Worm (Caenorhabditis elegans) whole organism, late embryonic: ENCODE data around the gene str-262.

Experiments used
- dve-1 ChIP-seq: sonication (generic microtip); optimal IDR thresholded peaks from 2 replicates; lab custom pipeline; 2017; ENCODE audit warnings: antibody characterized with exemption, mild to moderate bottlenecking, missing genetic modification characterization, missing compliant biosample characterization
- fkh-10 ChIP-seq: fragments of 150-350 bp; optimal IDR thresholded peaks from 2 replicates; lab custom pipeline; 2014; ENCODE audit warnings: missing biosample characterization, missing genetic modification reagents, missing genetic modification characterization
- nhr-11 ChIP-seq: fragments of 150-350 bp; optimal IDR thresholded peaks from 2 replicates; lab custom pipeline; 2014; ENCODE audit warnings: missing biosample characterization, missing genetic modification characterization

DNA sequence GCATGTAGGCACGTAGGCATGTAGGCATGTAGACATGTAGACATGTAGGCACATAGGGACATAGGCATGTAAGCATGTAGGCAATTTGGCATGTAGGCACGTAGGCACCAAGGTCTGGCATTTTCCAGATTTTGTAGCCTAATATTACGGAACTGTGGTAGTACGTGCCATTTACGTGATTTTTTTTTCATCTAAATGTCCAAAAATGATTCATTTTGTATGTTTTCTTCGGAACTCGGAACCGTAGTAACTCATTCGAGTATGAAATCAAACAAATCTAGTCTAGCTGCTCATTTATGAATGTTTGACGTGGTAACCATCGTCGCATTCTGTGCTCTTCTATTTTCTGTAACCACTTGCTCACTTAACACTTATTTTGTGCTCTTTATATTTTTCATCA is 25.8 kb upstream of the str-262 start, which contains the start of gene srbc-59:
- no peak for TF ChIP-seq dve-1 (tag; lab: Kevin White, UChicago)
- no peak for TF ChIP-seq fkh-10 (GFP tag; lab: Kevin White, UChicago)
- no peak for TF ChIP-seq nhr-11
